Worm (Caenorhabditis elegans) whole organism, L1 larva: Measurements from ENCODE around the gene mlc-1.

Experiments used
- C04F5.9 ChIP-seq: sonication (generic microtip); optimal IDR thresholded peaks from 2 replicates; lab custom pipeline; 2016; ENCODE audit warnings: missing genetic modification characterization, missing compliant biosample characterization
- C16A3.4 ChIP-seq: fragments of 150-350 bp; optimal IDR thresholded peaks from 2 replicates; lab custom pipeline; 2014; ENCODE audit warnings: missing biosample characterization, missing genetic modification characterization
- F16B12.6 ChIP-seq: fragments of 150-350 bp; optimal IDR thresholded peaks from 2 replicates; lab custom pipeline; 2014; ENCODE audit warnings: missing biosample characterization, missing genetic modification characterization
- Y116A8C.19 ChIP-seq: sonication (generic microtip); optimal IDR thresholded peaks from 2 replicates; lab custom pipeline; 2016; ENCODE audit warnings: missing compliant biosample characterization, missing genetic modification characterization, borderline replicate concordance
- aha-1 ChIP-seq: fragments of 150-350 bp; optimal IDR thresholded peaks from 2 replicates; lab custom pipeline; 2014; ENCODE audit warnings: missing biosample characterization, missing genetic modification characterization
- aly-2 ChIP-seq: fragments of 150-350 bp; optimal IDR thresholded peaks from 2 replicates; lab custom pipeline; 2014; ENCODE audit warnings: missing biosample characterization, missing genetic modification characterization
- ama-1 ChIP-seq: fragments of 150-350 bp; optimal IDR thresholded peaks from 2 replicates; lab custom pipeline; 2014
- blmp-1 ChIP-seq: fragments of 150-350 bp; optimal IDR thresholded peaks from 2 replicates; lab custom pipeline; 2014; ENCODE audit warnings: missing biosample characterization, missing genetic modification characterization
- ceh-82 ChIP-seq, 3 experiments: fragments of 150-350 bp in 1 of 3; sonication (generic microtip) in 2 of 3; optimal IDR thresholded peaks; 2 replicates each; lab custom pipeline; 2014 to 2017; ENCODE audit warnings: missing biosample characterization in 3 of 3, missing genetic modification characterization in 3 of 3
- dpl-1 ChIP-seq, 3 experiments: fragments of 150-350 bp in 2 of 3; sonication (generic microtip) in 1 of 3; optimal IDR thresholded peaks; 2 replicates each; lab custom pipeline; 2014 to 2017; ENCODE audit warnings: missing biosample characterization in 3 of 3, missing genetic modification characterization in 3 of 3, missing genetic modification reagents in 3 of 3
- dsc-1 ChIP-seq: sonication (generic microtip); optimal IDR thresholded peaks from 2 replicates; lab custom pipeline; 2016; ENCODE audit warnings: mild to moderate bottlenecking, missing genetic modification characterization, missing compliant biosample characterization
- egl-27 ChIP-seq, 2 experiments: fragments of 150-350 bp in 1 of 2; sonication (generic microtip); optimal IDR thresholded peaks; 3 replicates each; lab custom pipeline; 2017 to 2018; ENCODE audit warnings: missing biosample characterization in 2 of 2, missing genetic modification characterization in 2 of 2, missing genetic modification reagents in 2 of 2
- fkh-10 ChIP-seq: sonication (generic microtip); optimal IDR thresholded peaks from 2 replicates; lab custom pipeline; 2017; ENCODE audit warnings: missing biosample characterization, missing genetic modification reagents, missing genetic modification characterization
- fkh-4 ChIP-seq: sonication (generic microtip); optimal IDR thresholded peaks from 2 replicates; lab custom pipeline; 2016; ENCODE audit warnings: missing compliant biosample characterization, missing genetic modification characterization, borderline replicate concordance
- fkh-8 ChIP-seq: sonication (generic microtip); optimal IDR thresholded peaks from 2 replicates; lab custom pipeline; 2016; ENCODE audit warnings: mild to moderate bottlenecking, missing genetic modification characterization, missing compliant biosample characterization
- grh-1 ChIP-seq: fragments of 200-800 bp; sonication (Bioruptor generic); IDR thresholded peaks from 2 replicates; pipeline ENCODE4 v1.3.6; 2022; ENCODE audit warnings: missing genetic modification reagents, missing genetic modification characterization, missing compliant biosample characterization
- hlh-17 ChIP-seq: fragments of 200-800 bp; sonication (Bioruptor generic); optimal IDR thresholded peaks from 2 replicates; lab custom pipeline; 2018; ENCODE audit warnings: missing genetic modification characterization, mild to moderate bottlenecking, missing compliant biosample characterization, moderate library complexity, borderline replicate concordance
- hpl-2 ChIP-seq: fragments of 150-350 bp; optimal IDR thresholded peaks from 2 replicates; lab custom pipeline; 2014; ENCODE audit warnings: missing biosample characterization, missing genetic modification reagents, missing genetic modification characterization
- irx-1 ChIP-seq: sonication (generic microtip); optimal IDR thresholded peaks from 2 replicates; lab custom pipeline; 2016; ENCODE audit warnings: missing genetic modification characterization, missing compliant biosample characterization
- isw-1 ChIP-seq: fragments of 200-800 bp; sonication (Bioruptor generic); IDR thresholded peaks from 2 replicates; pipeline ENCODE4 v1.3.6; 2022; ENCODE audit warnings: missing genetic modification characterization, missing compliant biosample characterization
- jun-1 ChIP-seq: fragments of 150-350 bp; optimal IDR thresholded peaks from 2 replicates; lab custom pipeline; 2014; ENCODE audit warnings: missing biosample characterization, missing genetic modification reagents, missing genetic modification characterization
- lin-14 ChIP-seq: fragments of 200-800 bp; sonication (Bioruptor generic); optimal IDR thresholded peaks from 2 replicates; lab custom pipeline; 2018; ENCODE audit warnings: mild to moderate bottlenecking, missing genetic modification characterization, moderate library complexity, missing compliant biosample characterization
- lin-15B ChIP-seq: fragments of 150-350 bp; sonication (generic microtip); optimal IDR thresholded peaks from 3 replicates; lab custom pipeline; 2014; ENCODE audit warnings: missing biosample characterization, missing genetic modification characterization
- lir-3 ChIP-seq: sonication (generic microtip); optimal IDR thresholded peaks from 2 replicates; lab custom pipeline; 2016; ENCODE audit warnings: mild to moderate bottlenecking, missing genetic modification characterization, moderate library complexity, missing compliant biosample characterization; ENCODE audit not compliant: poor library complexity
- lsy-2 ChIP-seq, 2 experiments: fragments of 150-350 bp; optimal IDR thresholded peaks; 2 replicates each; lab custom pipeline; 2014; ENCODE audit warnings: missing biosample characterization in 2 of 2, missing genetic modification characterization in 2 of 2
- mdl-1 ChIP-seq, 2 experiments: fragments of 150-350 bp; optimal IDR thresholded peaks; 2 replicates each; lab custom pipeline; 2014 to 2017; ENCODE audit warnings: missing biosample characterization in 2 of 2, missing genetic modification characterization in 2 of 2, inconsistent platforms in 1 of 2
- mef-2 ChIP-seq: fragments of 150-350 bp; optimal IDR thresholded peaks from 2 replicates; lab custom pipeline; 2014; ENCODE audit warnings: missing biosample characterization, missing genetic modification characterization
- nhr-11 ChIP-seq: fragments of 150-350 bp; optimal IDR thresholded peaks from 2 replicates; lab custom pipeline; 2014; ENCODE audit warnings: missing biosample characterization, missing genetic modification characterization
- nhr-19 ChIP-seq: fragments of 200-800 bp; sonication (Bioruptor generic); conservative IDR thresholded peaks from 2 replicates; pipeline ENCODE4 v1.3.6; 2022; ENCODE audit warnings: missing genetic modification characterization, missing compliant biosample characterization
- nhr-20 ChIP-seq: sonication (generic microtip); optimal IDR thresholded peaks from 2 replicates; lab custom pipeline; 2016; ENCODE audit warnings: mild to moderate bottlenecking, missing genetic modification characterization, missing compliant biosample characterization
- nhr-237 ChIP-seq: fragments of 150-350 bp; optimal IDR thresholded peaks from 2 replicates; lab custom pipeline; 2014; ENCODE audit warnings: missing biosample characterization, missing genetic modification characterization
- nhr-47 ChIP-seq: sonication (generic microtip); optimal IDR thresholded peaks from 2 replicates; lab custom pipeline; 2016; ENCODE audit warnings: mild to moderate bottlenecking, missing genetic modification characterization, moderate library complexity, missing compliant biosample characterization
- nhr-71 ChIP-seq: sonication (generic microtip); optimal IDR thresholded peaks from 2 replicates; lab custom pipeline; 2016; ENCODE audit warnings: mild to moderate bottlenecking, missing genetic modification characterization, moderate library complexity, missing compliant biosample characterization
- nhr-76 ChIP-seq: sonication (generic microtip); optimal IDR thresholded peaks from 2 replicates; lab custom pipeline; 2017; ENCODE audit warnings: missing biosample characterization, missing genetic modification characterization
- nhr-77 ChIP-seq: fragments of 150-350 bp; optimal IDR thresholded peaks from 2 replicates; lab custom pipeline; 2014; ENCODE audit warnings: missing biosample characterization, missing genetic modification characterization
- nhr-84 ChIP-seq: sonication (generic microtip); optimal IDR thresholded peaks from 2 replicates; lab custom pipeline; 2017; ENCODE audit warnings: missing biosample characterization, missing genetic modification characterization
- nhr-85 ChIP-seq: sonication (generic microtip); peaks from one replicate; lab custom pipeline; 2016; ENCODE audit warnings: missing genetic modification characterization, inconsistent platforms, missing compliant biosample characterization
- skn-1 ChIP-seq: fragments of 150-350 bp; optimal IDR thresholded peaks from 2 replicates; lab custom pipeline; 2014; ENCODE audit warnings: missing biosample characterization, missing genetic modification characterization
- snu-23 ChIP-seq: sonication (generic microtip); optimal IDR thresholded peaks from 2 replicates; lab custom pipeline; 2016; ENCODE audit warnings: missing genetic modification characterization, missing compliant biosample characterization
- sptf-1 ChIP-seq: fragments of 150-350 bp; optimal IDR thresholded peaks from 2 replicates; lab custom pipeline; 2014; ENCODE audit warnings: missing biosample characterization, missing genetic modification characterization
- tlp-1 ChIP-seq: fragments of 150-350 bp; optimal IDR thresholded peaks from 2 replicates; lab custom pipeline; 2014; ENCODE audit warnings: missing biosample characterization, missing genetic modification characterization
- unc-130 ChIP-seq: fragments of 150-350 bp; optimal IDR thresholded peaks from 2 replicates; lab custom pipeline; 2017; ENCODE audit warnings: missing biosample characterization, missing genetic modification characterization, inconsistent platforms
- unc-30 ChIP-seq: sonication (generic microtip); optimal IDR thresholded peaks from 2 replicates; lab custom pipeline; 2017; ENCODE audit warnings: missing biosample characterization, missing genetic modification characterization
- unc-98 ChIP-seq: fragments of 200-800 bp; sonication (Bioruptor generic); IDR thresholded peaks from 2 replicates; pipeline ENCODE4 v1.3.6; 2022; ENCODE audit warnings: missing genetic modification characterization, missing compliant biosample characterization
- zag-1 ChIP-seq: fragments of 150-350 bp; optimal IDR thresholded peaks from 2 replicates; lab custom pipeline; 2014; ENCODE audit warnings: missing biosample characterization, missing genetic modification characterization
- zip-4 ChIP-seq: fragments of 200-800 bp; sonication (Bioruptor generic); optimal IDR thresholded peaks from 2 replicates; lab custom pipeline; 2018; ENCODE audit warnings: mild to moderate bottlenecking, missing genetic modification characterization, moderate library complexity, missing compliant biosample characterization

The mlc-1 gene

DNA sequence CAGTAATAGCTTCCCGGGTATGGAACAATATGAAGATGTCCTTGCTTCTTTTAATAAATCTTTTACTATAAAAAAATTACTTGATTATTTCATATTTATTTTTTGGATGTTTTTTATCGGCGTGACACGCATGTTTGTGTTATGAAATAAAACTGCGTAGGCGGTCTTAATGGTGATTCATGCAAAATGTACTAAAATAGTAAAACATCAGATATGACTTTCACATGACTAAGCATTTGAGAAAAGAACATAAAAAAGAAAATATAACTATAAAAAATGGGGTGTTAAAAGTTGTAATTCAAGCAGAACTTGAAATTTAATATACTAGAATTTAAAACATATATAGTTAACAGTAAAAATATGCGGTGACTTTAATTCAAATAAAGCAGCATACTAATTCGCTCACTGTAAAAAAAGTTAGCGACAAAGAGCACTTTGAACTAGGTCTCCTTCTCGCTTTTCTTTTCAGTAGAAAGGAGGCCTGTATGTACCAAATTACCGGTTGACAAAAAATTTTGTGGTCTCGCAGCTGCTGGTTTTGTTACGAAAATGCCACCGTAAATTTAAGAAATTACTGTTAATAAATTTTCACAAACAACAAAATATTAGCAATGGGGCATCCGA is 23.0 kb downstream of the mlc-1 start:
- no peak for TF ChIP-seq Y116A8C.19 (tag; lab: Kevin White, UChicago)
- peak; percentile 18 for TF ChIP-seq nhr-71 (tag; lab: Kevin White, UChicago)
- peak in 1 of 2 experiments; percentile 10 for TF ChIP-seq lsy-2 (tag; optimal IDR thresholded peaks at IDR 0.05; lab: Kevin White, UChicago)
- peak; percentile 5 for TF ChIP-seq nhr-47 (tag; lab: Kevin White, UChicago)
- peak; percentile 24 for TF ChIP-seq skn-1 (tag; lab: Kevin White, UChicago)
- peak; percentile 2 for TF ChIP-seq nhr-20 (tag; lab: Kevin White, UChicago)

DNA sequence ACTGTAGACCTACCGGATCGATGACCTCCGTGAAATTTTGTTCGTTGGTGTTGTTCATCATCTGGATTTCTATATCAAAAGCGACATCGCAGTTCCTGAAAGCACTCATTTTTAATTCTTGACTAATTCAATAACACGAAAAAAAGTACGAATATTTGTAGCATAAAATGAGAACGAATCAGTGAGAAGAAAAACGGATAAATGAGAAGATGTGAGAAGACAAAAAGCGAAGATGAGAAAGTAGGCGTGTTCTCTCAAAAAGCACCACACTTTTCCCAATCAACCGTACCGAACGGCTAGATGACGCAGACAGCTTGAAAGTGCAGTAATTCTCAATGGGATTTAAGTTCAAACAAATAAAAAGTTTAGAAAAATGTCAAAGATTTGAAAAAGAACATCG is 27.7 kb downstream of the mlc-1 start, which contains the start of gene npr-24:
Gene npr-24, minus strand, starts transcription at position 101 of the 400 bp plus-strand sequence.
- TF ChIP-seq lir-3 (tag; lab: Kevin White, UChicago) (no peak), unc-30 (no peak), dpl-1 (GFP tag; optimal IDR thresholded peaks at IDR 0.05; lab: Kevin White, UChicago) (no peak), mdl-1 (tag; optimal IDR thresholded peaks at IDR 0.05; lab: Kevin White, UChicago) (no peak), sptf-1 (tag; lab: Kevin White, UChicago) (no peak), F16B12.6 (tag; lab: Kevin White, UChicago) (no peak), nhr-19 (GFP tag; lab: Robert Waterston, UW) (no peak), nhr-11 (no peak), hlh-17 (no peak)

DNA sequence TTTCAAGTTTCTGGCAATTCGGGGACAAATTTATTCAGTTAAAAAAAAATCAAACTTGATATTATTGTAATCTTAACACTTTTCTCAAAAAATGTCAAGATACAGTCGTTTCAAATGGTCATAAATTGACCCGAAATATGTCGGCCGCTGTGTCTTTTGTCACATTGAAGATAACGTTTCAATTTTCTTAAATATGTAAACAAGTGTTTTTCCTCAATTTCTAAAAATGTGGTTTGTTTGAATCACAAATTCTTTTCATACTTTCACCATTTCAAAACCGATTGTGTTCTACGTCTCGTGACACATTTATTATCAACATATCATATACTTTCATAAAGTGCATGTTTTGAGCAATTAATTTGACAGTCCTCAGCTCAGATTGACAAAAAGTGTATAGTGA is 43.2 kb downstream of the mlc-1 start:
- no peak for TF ChIP-seq aha-1
- no peak for TF ChIP-seq tlp-1 (tag; lab: Kevin White, UChicago)
- TF ChIP-seq blmp-1 (tag; lab: Kevin White, UChicago) = no peak
- no peak for TF ChIP-seq ama-1 (lab: Kevin White, UChicago)
- no peak for TF ChIP-seq aly-2 (tag; lab: Kevin White, UChicago)
- TF ChIP-seq nhr-237 (tag; lab: Kevin White, UChicago) = no peak
- TF ChIP-seq lin-15B = no peak
- no peak for TF ChIP-seq hpl-2 (GFP tag; lab: Kevin White, UChicago)
- no peak for TF ChIP-seq nhr-47 (tag; lab: Kevin White, UChicago)
- no peak for TF ChIP-seq dsc-1 (tag; lab: Kevin White, UChicago)
- TF ChIP-seq zag-1 = no peak
- TF ChIP-seq Y116A8C.19 (tag; lab: Kevin White, UChicago) = no peak
- no peak for TF ChIP-seq fkh-4 (tag; lab: Kevin White, UChicago)
- TF ChIP-seq fkh-8 (tag; lab: Kevin White, UChicago) = no peak
- no peak for TF ChIP-seq nhr-76 (tag; lab: Kevin White, UChicago)
- no peak for TF ChIP-seq irx-1 (tag; lab: Kevin White, UChicago)
- no peak for TF ChIP-seq unc-98 (GFP tag; lab: Robert Waterston, UW)
- TF ChIP-seq unc-30 = no peak
- no peak for TF ChIP-seq mef-2 (tag; lab: Kevin White, UChicago)

DNA sequence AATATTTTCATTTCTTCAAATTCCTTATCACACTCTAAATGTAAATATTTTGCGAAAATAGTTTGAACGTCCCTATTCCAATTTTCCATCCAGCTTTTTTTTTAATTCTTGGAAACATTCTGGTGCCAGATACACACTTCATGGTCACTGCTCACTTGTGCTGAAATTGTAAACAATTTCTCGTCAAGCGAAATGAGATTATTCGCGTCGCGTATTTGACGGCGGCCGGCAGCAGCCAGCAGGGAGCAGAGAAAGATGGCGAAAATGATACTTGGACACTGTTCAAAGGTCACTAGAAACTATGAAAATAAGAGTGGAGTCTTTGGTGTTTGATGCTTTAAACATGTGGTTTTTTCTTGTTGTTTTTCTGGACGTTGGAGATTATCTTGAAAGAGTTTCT is 45.4 kb downstream of the mlc-1 start:
- TF ChIP-seq mdl-1 (tag; optimal IDR thresholded peaks at IDR 0.05; lab: Kevin White, UChicago) (no peak), lin-14 (peak; percentile 60), dsc-1 (tag; lab: Kevin White, UChicago) (peak; percentile 32), C04F5.9 (tag; lab: Kevin White, UChicago) (no peak), nhr-76 (tag; lab: Kevin White, UChicago) (no peak), nhr-11 (no peak), jun-1 (tag; lab: Kevin White, UChicago) (no peak), snu-23 (peak; percentile 13), nhr-71 (tag; lab: Kevin White, UChicago) (peak; percentile 41), isw-1 (no peak), fkh-10 (GFP tag; lab: Kevin White, UChicago) (no peak), nhr-84 (tag; lab: Kevin White, UChicago) (no peak), C16A3.4 (tag; lab: Kevin White, UChicago) (no peak), lir-3 (tag; lab: Kevin White, UChicago) (no peak), F16B12.6 (tag; lab: Kevin White, UChicago) (no peak), unc-130 (tag; lab: Kevin White, UChicago) (no peak), zip-4 (GFP tag; lab: Kevin White, UChicago) (no peak), ceh-82 (tag; optimal IDR thresholded peaks at IDR 0.05; lab: Kevin White, UChicago) (peak in 1 of 3 experiments; percentile 1), dpl-1 (GFP tag; optimal IDR thresholded peaks at IDR 0.05; lab: Kevin White, UChicago) (no peak), nhr-77 (tag; lab: Kevin White, UChicago) (no peak), unc-30 (no peak), nhr-237 (tag; lab: Kevin White, UChicago) (no peak), egl-27 (tag; optimal IDR thresholded peaks at IDR 0.05; lab: Kevin White, UChicago) (no peak), nhr-85 (tag; lab: Kevin White, UChicago) (no peak), fkh-8 (tag; lab: Kevin White, UChicago) (peak; percentile 17), grh-1 (GFP tag; lab: Robert Waterston, UW) (no peak)
